Worm (Caenorhabditis elegans): Measurements from ENCODE around the gene snr-5.

DNA sequence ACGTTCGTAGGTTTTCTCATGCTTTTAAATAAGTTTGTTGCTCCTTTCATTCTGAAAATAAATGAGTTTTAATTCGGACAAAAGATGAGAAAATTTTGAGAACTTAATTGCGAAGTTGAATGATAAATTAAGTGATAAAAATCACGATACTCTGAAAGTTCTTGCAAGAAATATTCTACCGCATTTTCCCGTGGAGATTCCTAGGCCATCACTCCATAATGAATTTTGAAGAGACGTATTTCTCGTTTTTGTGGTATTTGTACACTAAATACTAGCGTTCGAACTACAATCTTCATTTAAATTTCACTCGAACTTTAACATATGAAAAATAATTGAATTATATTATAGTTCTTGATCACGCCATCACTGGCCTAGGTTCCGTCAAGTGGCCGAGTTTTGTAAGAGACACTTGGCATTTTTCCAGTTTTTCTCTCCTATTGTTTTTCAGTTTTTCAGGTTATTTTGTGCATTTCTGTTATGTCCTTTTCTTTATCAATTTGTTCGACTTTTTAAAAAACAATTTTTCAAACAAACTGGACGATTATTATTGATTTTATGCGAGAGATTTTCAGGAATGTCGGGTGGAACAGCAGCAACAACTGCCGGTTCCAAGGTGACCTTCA, 3.4 kb upstream of the snr-5 start, which contains the start of the genes coq-5 and ufm-1:
- TF ChIP-seq nhr-28 (tag; optimal IDR thresholded peaks at IDR 0.05) (no peak), elt-3 (tag; optimal IDR thresholded peaks at IDR 0.05) (no peak), snpc-4 (tag; optimal IDR thresholded peaks at IDR 0.05) (no peak)

Measured in whole organism, L1 larva.